Worm (Caenorhabditis elegans): ENCODE measurements around the gene noca-2.

The noca-2 gene

DNA sequence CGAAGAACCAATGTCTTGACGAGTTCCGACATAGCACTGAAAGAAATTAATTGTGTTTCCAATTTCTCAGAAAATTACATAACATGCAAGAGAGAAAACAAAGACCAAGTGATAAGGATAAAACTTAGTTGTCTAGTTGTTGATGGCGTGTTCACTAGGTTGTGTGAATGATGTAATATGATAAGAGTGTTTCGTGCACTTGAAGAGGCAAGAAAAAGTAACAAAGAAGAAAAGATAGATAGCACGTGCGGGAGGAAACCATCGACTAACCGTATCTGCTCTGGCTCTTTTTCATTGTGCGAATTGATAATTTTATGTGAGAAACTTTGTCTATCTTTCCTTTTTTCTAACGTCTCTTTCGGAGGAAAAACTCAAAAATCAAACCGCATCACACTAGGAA, 5.3 kb upstream of the noca-2 start, which contains the start of gene sfxn-1.5 (continued):
- peak; percentile 68 for TF ChIP-seq tra-1 (GFP tag; IDR thresholded peaks at IDR 0.05)
- TF ChIP-seq lin-29 (GFP tag; IDR thresholded peaks at IDR 0.05), result no peak
- peak; percentile 55 for TF ChIP-seq mxl-3 (GFP tag; optimal IDR thresholded peaks at IDR 0.05)
- TF ChIP-seq T20F7.1 (GFP tag; optimal IDR thresholded peaks at IDR 0.05), result peak; percentile 6
- peak; percentile 95 for TF ChIP-seq dve-1 (tag; optimal IDR thresholded peaks at IDR 0.05; ENCODE audit: insufficient read depth)

DNA sequence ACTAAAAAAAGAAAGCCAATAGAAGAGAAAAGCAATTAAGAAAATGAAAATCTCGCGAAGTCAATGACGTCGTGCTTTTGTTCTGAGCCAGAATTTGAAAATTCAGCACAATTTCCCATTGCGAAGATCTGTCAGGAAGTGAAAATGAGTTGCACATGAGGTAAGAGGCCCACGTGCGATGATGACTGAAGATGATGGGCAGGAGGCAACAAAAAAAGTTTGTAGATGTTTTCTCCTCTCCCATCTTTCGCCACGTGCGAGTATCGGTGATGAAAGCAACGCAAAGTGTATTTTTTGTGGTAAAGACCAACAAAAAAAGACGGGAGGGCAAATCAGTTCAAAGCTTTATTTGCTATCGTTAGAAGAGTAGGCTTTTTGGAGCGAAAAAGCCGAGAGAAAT, 4.9 kb upstream of the noca-2 start:
- 0 out of 2 replicates have a peak, but pooled peaks have one; percentile 36 for TF ChIP-seq zfp-3 (GFP tag; conservative IDR thresholded peaks at IDR 0.05)
- 0 out of 2 replicates have a peak, but pooled peaks have one; percentile 9 for TF ChIP-seq tra-1 (GFP tag; IDR thresholded peaks at IDR 0.05)
- peak; percentile 37 for TF ChIP-seq aha-1 (tag)
- peak; percentile 38; the same call in 1 of the 2 replicates for TF ChIP-seq ceh-20 (GFP tag; IDR thresholded peaks at IDR 0.05)
- TF ChIP-seq unc-62 (GFP tag; optimal IDR thresholded peaks at IDR 0.05 in 1 of 2), result peak in 1 of 2 experiments; percentile 4
- TF ChIP-seq unc-62 (tag; optimal IDR thresholded peaks at IDR 0.05), result no peak
- TF ChIP-seq mxl-3 (GFP tag; optimal IDR thresholded peaks at IDR 0.05), result peak; percentile 11
- peak; percentile 30 for TF ChIP-seq dmd-6 (GFP tag; IDR thresholded peaks at IDR 0.05)
- TF ChIP-seq skn-1 (tag; optimal IDR thresholded peaks at IDR 0.05), result no peak
- TF ChIP-seq nhr-76 (tag; optimal IDR thresholded peaks at IDR 0.05), result no peak
- TF ChIP-seq lin-38 (GFP tag; IDR thresholded peaks at IDR 0.05), result no peak
- peak; percentile 86 for TF ChIP-seq hlh-30 (tag; optimal IDR thresholded peaks at IDR 0.05; ENCODE audit: insufficient read depth)

DNA sequence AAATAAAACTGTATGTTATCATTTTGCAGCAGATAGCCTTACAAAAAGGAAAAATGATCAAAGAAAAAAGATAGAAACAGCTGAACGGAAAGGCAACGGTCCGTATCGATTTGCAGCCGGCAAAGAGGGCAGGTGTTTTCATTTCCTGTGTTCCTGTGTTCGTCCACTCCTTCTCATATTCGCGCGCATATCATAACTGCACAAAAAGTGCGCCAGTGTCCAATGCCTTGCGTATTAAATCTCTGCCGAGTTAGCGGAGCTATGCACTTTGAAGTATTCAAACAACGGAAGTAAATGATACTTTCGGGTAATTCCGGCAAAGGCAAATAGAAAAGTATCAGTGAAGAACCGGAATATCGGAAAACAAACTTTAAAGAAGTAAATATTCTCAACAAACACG, 4.4 kb upstream of the noca-2 start:
- TF ChIP-seq zfp-3 (GFP tag; conservative IDR thresholded peaks at IDR 0.05) (no peak), unc-39 (tag; optimal IDR thresholded peaks at IDR 0.05) (no peak), nhr-28 (tag; optimal IDR thresholded peaks at IDR 0.05) (peak; percentile 9), dve-1 (tag; optimal IDR thresholded peaks at IDR 0.05; ENCODE audit: insufficient read depth) (peak; percentile 52), nhr-237 (tag; optimal IDR thresholded peaks at IDR 0.05) (no peak), mep-1 (tag; optimal IDR thresholded peaks at IDR 0.05) (no peak), mes-2 (tag; optimal IDR thresholded peaks at IDR 0.05; ENCODE audit: poor library complexity, severe bottlenecking) (peak; percentile 5), lir-3 (tag; optimal IDR thresholded peaks at IDR 0.05) (no peak), dpl-1 (GFP tag; optimal IDR thresholded peaks at IDR 0.05) (peak; percentile 65), spr-1 (tag; optimal IDR thresholded peaks at IDR 0.05) (no peak), hlh-11 (tag; optimal IDR thresholded peaks at IDR 0.05) (no peak), nhr-77 (tag; optimal IDR thresholded peaks at IDR 0.05) (no peak), Y105C5A.15 (GFP tag; IDR thresholded peaks at IDR 0.05) (no peak)

DNA sequence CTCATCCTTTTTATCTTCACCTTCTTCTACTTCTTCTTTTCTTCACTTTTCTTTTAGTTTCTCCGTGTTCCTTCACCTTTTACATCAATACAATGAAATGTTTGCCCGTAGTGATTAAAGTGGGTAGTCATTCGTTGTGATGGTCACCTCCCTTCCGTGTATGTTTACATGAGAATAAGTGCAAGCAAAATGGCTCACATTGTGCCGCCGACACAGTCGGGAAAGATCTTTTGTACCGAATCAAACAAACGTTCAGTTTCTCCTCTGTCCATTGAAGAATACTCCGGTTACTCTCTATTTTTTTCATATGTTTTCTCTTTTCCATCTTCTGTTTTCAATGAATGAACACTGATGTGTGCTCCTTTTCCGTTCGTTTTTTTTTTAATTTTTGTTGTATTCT, 2.7 kb upstream of the noca-2 start:
- no peak for TF ChIP-seq unc-130 (GFP tag; optimal IDR thresholded peaks at IDR 0.05)
- no peak for TF ChIP-seq cey-2 (tag; optimal IDR thresholded peaks at IDR 0.05; ENCODE audit: borderline replicate concordance, insufficient read depth)
- no peak for TF ChIP-seq hmg-1.1 (GFP tag; IDR thresholded peaks at IDR 0.05)
- TF ChIP-seq nhr-41 (GFP tag; IDR thresholded peaks at IDR 0.05), result no peak
- TF ChIP-seq hlh-11 (tag; optimal IDR thresholded peaks at IDR 0.05), result no peak
- TF ChIP-seq pha-4 (GFP tag; IDR thresholded peaks at IDR 0.05), result no peak
- TF ChIP-seq pha-4 (tag; optimal IDR thresholded peaks at IDR 0.05), result peak; percentile 62
- no peak for TF ChIP-seq vab-7 (GFP tag; IDR thresholded peaks at IDR 0.05)
- no peak for TF ChIP-seq dmd-6 (GFP tag; IDR thresholded peaks at IDR 0.05)
- peak; percentile 9 for TF ChIP-seq mes-2 (tag; optimal IDR thresholded peaks at IDR 0.05; ENCODE audit: poor library complexity, severe bottlenecking)
- TF ChIP-seq tag-97 (GFP tag; IDR thresholded peaks at IDR 0.05), result no peak
- TF ChIP-seq aly-2 (tag; optimal IDR thresholded peaks at IDR 0.05), result no peak
- no peak for TF ChIP-seq nhr-10 (tag; optimal IDR thresholded peaks at IDR 0.05)
- TF ChIP-seq R02D3.7 (tag; optimal IDR thresholded peaks at IDR 0.05), result no peak
- TF ChIP-seq ceh-28 (tag; optimal IDR thresholded peaks at IDR 0.05), result no peak
- no peak for TF ChIP-seq gei-8 (GFP tag; optimal IDR thresholded peaks at IDR 0.05)
- peak; percentile 8 for TF ChIP-seq dve-1 (tag; optimal IDR thresholded peaks at IDR 0.05; ENCODE audit: insufficient read depth)
- TF ChIP-seq ceh-44 (GFP tag; IDR thresholded peaks at IDR 0.05), result no peak
- TF ChIP-seq zag-1 (tag; optimal IDR thresholded peaks at IDR 0.05), result no peak
- TF ChIP-seq daf-16 (GFP tag; optimal IDR thresholded peaks at IDR 0.05), result no peak
- peak; percentile 52 for TF ChIP-seq daf-16 (tag; optimal IDR thresholded peaks at IDR 0.05)
- no peak for TF ChIP-seq lin-29 (GFP tag; IDR thresholded peaks at IDR 0.05)
- peak; percentile 53 for TF ChIP-seq aha-1 (tag)
- TF ChIP-seq spr-1 (tag; optimal IDR thresholded peaks at IDR 0.05), result no peak
- no peak for TF ChIP-seq hif-1 (tag; optimal IDR thresholded peaks at IDR 0.05)
- TF ChIP-seq daf-12 (tag; optimal IDR thresholded peaks at IDR 0.05), result no peak

All from whole organism, L4 larva.